Fruit fly (Drosophila melanogaster): ENCODE data around the gene CG5958.

The CG5958 gene

DNA sequence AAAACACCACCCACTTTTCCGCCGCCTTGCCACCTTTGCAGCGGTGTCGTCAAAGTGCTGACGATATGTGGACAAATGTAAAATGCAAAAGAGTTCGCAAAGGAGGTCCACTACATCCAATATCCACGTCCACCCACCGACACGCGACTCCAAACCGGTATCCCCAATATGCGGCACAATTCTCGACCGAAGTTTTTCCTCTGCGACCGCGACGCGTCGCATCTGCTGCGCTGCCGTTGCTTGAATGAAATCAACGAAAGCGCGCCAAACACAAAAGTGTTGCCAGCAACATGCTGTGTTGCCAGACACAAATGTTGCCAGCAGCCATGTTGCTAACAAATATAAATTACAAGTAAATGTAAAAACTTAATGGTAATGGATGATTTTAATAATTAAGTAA, 34.8 kb downstream of the CG5958 start, which contains the start of gene CG5160:
Gene CG5160, minus strand, starts transcription at position 223 of the 400 bp plus-strand sequence.
- no peak for TF ChIP-seq CG17801 (GFP tag; optimal IDR thresholded peaks at IDR 0.05; ENCODE audit: partially characterized antibody)

DNA sequence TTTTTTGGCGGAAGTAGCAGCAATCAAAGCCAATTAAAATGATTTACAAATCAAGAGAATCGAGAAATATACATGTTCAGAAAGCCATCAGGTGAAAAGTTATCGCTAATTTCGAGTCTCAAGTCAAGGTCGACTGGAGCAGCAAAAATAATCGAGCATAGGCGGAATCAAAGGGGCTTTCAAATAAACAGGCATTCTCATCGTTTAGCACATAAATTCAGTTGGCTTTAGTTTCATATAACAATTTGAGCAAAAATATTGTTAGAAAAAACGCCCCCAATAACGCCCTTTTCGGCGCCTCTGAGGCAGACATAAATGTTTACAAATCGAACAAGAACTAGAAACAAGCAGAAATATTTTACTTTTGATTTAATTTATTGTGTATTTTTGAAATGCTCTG, 35.6 kb downstream of the CG5958 start:
- no peak for TF ChIP-seq CG17801 (GFP tag; optimal IDR thresholded peaks at IDR 0.05; ENCODE audit: partially characterized antibody)

DNA sequence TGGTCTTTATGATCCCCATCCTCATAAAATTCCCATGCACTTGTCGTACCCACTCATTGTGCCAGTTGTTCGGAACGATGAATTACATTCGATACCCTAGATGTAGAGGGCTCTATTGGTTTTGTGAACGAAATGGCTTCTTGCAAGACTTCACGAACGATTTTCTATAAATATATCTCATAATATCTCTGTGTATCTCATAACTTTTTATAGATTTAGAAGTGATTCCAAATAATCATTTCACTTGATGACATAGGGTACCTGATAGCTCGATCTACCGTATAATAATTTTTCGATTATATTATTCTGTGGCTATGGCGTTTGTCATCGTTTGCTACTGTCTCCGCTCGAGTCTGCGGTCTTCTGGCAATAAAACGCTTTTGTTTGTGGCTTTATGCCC, 36.4 kb downstream of the CG5958 start:
- TF ChIP-seq CG17801 (GFP tag; optimal IDR thresholded peaks at IDR 0.05; ENCODE audit: partially characterized antibody) = no peak

DNA sequence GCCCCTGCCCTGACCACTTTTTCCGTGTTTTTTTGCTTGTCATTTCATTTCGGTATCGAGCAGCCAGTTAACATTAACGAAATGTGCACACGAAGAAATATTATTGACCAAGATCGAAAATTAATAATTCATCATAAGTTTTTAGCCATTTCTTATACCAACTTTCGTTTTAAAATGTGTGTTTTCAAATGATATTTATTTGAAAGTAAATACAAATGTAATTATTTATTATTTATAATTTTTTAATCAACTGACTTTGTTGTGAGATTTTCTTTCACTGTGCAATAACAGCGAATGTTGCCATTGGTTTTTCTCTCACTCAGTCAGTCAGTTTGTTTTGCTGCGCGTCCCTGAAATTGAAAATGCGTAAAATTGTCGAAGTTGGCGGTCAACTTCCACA, 37.5 kb downstream of the CG5958 start:
- TF ChIP-seq CG17801 (GFP tag; optimal IDR thresholded peaks at IDR 0.05; ENCODE audit: partially characterized antibody) = peak; percentile 65

DNA sequence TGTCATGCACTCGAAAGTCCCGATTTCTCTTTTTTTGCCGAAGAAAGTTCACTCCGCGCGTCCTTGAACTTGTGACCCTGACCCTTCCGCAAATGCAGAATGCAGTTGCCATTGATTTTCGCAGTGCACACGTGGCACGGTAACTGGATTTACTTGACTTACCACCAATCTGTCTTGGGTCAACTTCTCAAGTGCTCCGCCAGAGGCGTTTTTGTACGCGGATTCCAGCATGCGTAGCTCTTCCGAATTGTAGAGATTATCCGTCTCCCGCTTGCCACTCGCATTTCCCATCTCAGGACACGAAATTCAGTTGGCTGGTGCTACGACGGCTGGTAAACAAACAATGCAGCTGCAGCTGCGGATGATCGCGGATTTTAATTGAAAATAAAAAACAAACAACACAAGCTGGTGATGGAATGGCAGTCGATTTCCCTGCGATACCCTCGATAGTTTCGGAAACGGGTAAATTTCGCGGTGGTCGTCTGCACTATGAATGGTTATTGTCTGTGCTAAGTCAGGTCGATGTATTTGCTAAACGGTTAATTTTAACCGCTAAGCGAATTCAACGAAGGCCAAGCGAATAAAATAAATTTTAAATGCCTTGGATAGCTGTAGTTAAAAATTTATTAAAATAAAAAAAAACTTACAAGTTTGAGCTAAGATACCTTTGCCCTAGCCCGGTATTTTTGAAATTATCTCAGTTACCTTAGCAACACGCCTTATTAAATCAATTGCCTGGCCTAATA, 45.3 kb downstream of the CG5958 start, which contains the start of the genes CG5149 and gudu:
Gene CG5149, minus strand, starts transcription at position 441 of the 746 bp plus-strand sequence.
Gene gudu, plus strand, starts transcription at position 696 of the 746 bp plus-strand sequence.
- TF ChIP-seq CG17801 (GFP tag; optimal IDR thresholded peaks at IDR 0.05; ENCODE audit: partially characterized antibody) = no peak

DNA sequence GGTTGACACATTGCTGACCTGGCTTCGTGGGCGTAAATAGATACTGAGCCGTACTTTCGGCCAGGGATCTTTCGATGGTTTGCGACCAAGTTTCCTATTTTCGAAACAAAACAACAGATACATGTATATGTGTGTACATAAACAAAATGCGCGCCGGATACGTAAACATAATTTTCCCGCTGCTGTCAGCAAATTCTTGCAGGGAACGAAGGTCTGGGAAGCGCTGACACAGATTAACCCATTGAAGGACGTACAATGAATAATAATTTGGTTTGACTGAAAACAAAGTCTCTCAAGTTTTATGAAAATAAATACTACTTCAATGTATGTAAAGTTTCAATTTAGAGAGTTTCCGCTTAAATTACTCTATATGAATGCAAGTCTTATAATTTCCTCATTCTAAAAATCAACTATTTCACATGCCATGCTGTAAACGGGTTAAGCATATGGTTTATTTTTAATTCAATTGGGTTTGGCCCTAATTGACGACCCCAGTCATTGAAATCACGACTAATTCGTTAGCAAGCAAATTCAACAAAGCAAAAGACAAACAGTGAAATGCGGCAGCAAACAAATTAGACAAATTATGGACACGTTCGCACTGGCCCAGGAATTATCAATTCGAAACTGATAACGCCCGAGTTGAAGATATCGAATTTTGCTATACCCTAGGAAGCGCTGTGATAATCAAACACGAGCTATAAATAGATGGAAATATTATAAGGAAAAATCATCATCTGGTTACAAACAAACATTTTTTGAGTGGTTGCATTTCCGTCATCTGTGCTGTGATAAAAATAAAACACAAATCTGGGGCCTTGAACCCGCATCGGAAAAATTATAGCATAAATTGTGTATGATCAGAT, 46.5 kb downstream of the CG5958 start:
- peak; percentile 42 for TF ChIP-seq CG17801 (GFP tag; optimal IDR thresholded peaks at IDR 0.05; ENCODE audit: partially characterized antibody)
